Worm (Caenorhabditis elegans) whole organism, early embryonic: ENCODE results near the gene F55F3.4.

ENCODE experiments used
- B0310.2 ChIP-seq: sonication (generic microtip); optimal IDR thresholded peaks from 2 replicates; lab custom pipeline; 2016; ENCODE audit warnings: mild to moderate bottlenecking, missing genetic modification characterization, missing compliant biosample characterization
- F13C5.2 ChIP-seq: sonication (generic microtip); optimal IDR thresholded peaks from 2 replicates; lab custom pipeline; 2017; ENCODE audit warnings: mild to moderate bottlenecking, missing genetic modification characterization, inconsistent platforms, missing compliant biosample characterization
- aly-1 ChIP-seq: sonication (generic microtip); optimal IDR thresholded peaks from 2 replicates; lab custom pipeline; 2016; ENCODE audit warnings: missing genetic modification characterization, missing compliant biosample characterization
- ama-1 ChIP-seq: fragments of 150-350 bp; optimal IDR thresholded peaks from 2 replicates; lab custom pipeline; 2014
- ceh-13 ChIP-seq: fragments of 200-800 bp; sonication (Bioruptor generic); optimal IDR thresholded peaks from 2 replicates; lab custom pipeline; 2018; ENCODE audit warnings: mild to moderate bottlenecking, missing genetic modification characterization, missing compliant biosample characterization
- ceh-36 ChIP-seq: sonication (generic microtip); optimal IDR thresholded peaks from 2 replicates; lab custom pipeline; 2016; ENCODE audit warnings: missing genetic modification characterization, inconsistent platforms, missing compliant biosample characterization
- ets-7 ChIP-seq: sonication (generic microtip); optimal IDR thresholded peaks from 2 replicates; lab custom pipeline; 2016; ENCODE audit warnings: missing genotype, missing genetic modification characterization, missing compliant biosample characterization
- flt-1 ChIP-seq: fragments of 200-800 bp; sonication (Bioruptor generic); IDR thresholded peaks from 2 replicates; pipeline ENCODE4 v1.3.6; 2022; ENCODE audit warnings: missing genetic modification characterization, missing compliant biosample characterization
- hmbx-1 ChIP-seq: sonication (generic microtip); optimal IDR thresholded peaks from 2 replicates; lab custom pipeline; 2016; ENCODE audit warnings: mild to moderate bottlenecking, missing genetic modification characterization, missing compliant biosample characterization
- hmg-4 ChIP-seq: fragments of 200-800 bp; sonication (Bioruptor generic); optimal IDR thresholded peaks from 2 replicates; lab custom pipeline; 2018; ENCODE audit warnings: mild to moderate bottlenecking, missing genetic modification characterization, missing compliant biosample characterization
- hnd-1 ChIP-seq: sonication (generic microtip); optimal IDR thresholded peaks from 2 replicates; lab custom pipeline; 2016; ENCODE audit warnings: missing genetic modification characterization, missing compliant biosample characterization
- pes-1 ChIP-seq: fragments of 200-800 bp; sonication (Bioruptor generic); IDR thresholded peaks from 2 replicates; pipeline ENCODE4 v1.3.6; 2022; ENCODE audit warnings: missing genetic modification reagents, missing genetic modification characterization, missing compliant biosample characterization
- scrt-1 ChIP-seq: fragments of 200-800 bp; sonication (Bioruptor generic); IDR thresholded peaks from 2 replicates; pipeline ENCODE4 v1.3.6; 2022; ENCODE audit warnings: missing genetic modification characterization, missing compliant biosample characterization
- sea-1 ChIP-seq: fragments of 200-800 bp; sonication (Bioruptor generic); conservative IDR thresholded peaks from 2 replicates; pipeline ENCODE4 v1.3.6; 2022; ENCODE audit warnings: missing genetic modification characterization, missing compliant biosample characterization
- tbx-11 ChIP-seq: fragments of 200-800 bp; sonication (Bioruptor generic); IDR thresholded peaks from 2 replicates; pipeline ENCODE4 v1.3.6; 2022; ENCODE audit warnings: missing genetic modification characterization, missing compliant biosample characterization
- tbx-37 ChIP-seq: fragments of 200-800 bp; sonication (Bioruptor generic); conservative IDR thresholded peaks from 2 replicates; pipeline ENCODE4 v1.3.6; 2022; ENCODE audit warnings: missing genetic modification reagents, missing genetic modification characterization, missing compliant biosample characterization
- tra-4 ChIP-seq: sonication (generic microtip); optimal IDR thresholded peaks from 2 replicates; lab custom pipeline; 2017; ENCODE audit warnings: missing genetic modification characterization, missing compliant biosample characterization

F55F3.4 gene

ce11 chrX:13746661-13747365, 38.6 kb upstream of the F55F3.4 start, which contains the start of gene nhr-71:
Gene nhr-71 (plus strand): TSS chrX:13747315.
- TF ChIP-seq pes-1 (no peak), hnd-1 (tag; lab: Kevin White, UChicago) (no peak), tbx-37 (GFP tag; lab: Robert Waterston, UW) (no peak), F13C5.2 (tag; lab: Kevin White, UChicago) (no peak), scrt-1 (GFP tag; lab: Robert Waterston, UW) (no peak), ceh-13 (GFP tag; lab: Kevin White, UChicago) (no peak), ama-1 (no peak), ets-7 (tag; lab: Kevin White, UChicago) (no peak), ceh-36 (no peak), hmg-4 (no peak), flt-1 (no peak)

ce11 chrX:13747997-13748396, 37.4 kb upstream of the F55F3.4 start:
- TF ChIP-seq ama-1: no peak
- no peak for TF ChIP-seq pes-1
- no peak for TF ChIP-seq sea-1
- TF ChIP-seq hnd-1 (tag; lab: Kevin White, UChicago): no peak
- no peak for TF ChIP-seq tbx-37 (GFP tag; lab: Robert Waterston, UW)
- TF ChIP-seq aly-1 (tag; lab: Kevin White, UChicago): no peak
- TF ChIP-seq ceh-36: no peak

- no peak for TF ChIP-seq F13C5.2 (tag; lab: Kevin White, UChicago)
- no peak for TF ChIP-seq tbx-11 (GFP tag; lab: Robert Waterston, UW)
- TF ChIP-seq hmbx-1 (tag; lab: Kevin White, UChicago): no peak
- no peak for TF ChIP-seq B0310.2 (tag; lab: Kevin White, UChicago)
- no peak for TF ChIP-seq ets-7 (tag; lab: Kevin White, UChicago)
- TF ChIP-seq sea-1: no peak
- TF ChIP-seq flt-1: no peak
- TF ChIP-seq ceh-36: no peak
- TF ChIP-seq scrt-1 (GFP tag; lab: Robert Waterston, UW): no peak
- no peak for TF ChIP-seq tbx-37 (GFP tag; lab: Robert Waterston, UW)
- no peak for TF ChIP-seq ceh-13 (GFP tag; lab: Kevin White, UChicago)
- TF ChIP-seq hnd-1 (tag; lab: Kevin White, UChicago): no peak
- TF ChIP-seq hmg-4: no peak
- no peak for TF ChIP-seq ama-1
- no peak for TF ChIP-seq pes-1
- TF ChIP-seq tra-4 (tag; lab: Kevin White, UChicago): no peak
- TF ChIP-seq aly-1 (tag; lab: Kevin White, UChicago): no peak
Measured at ce11 chrX:13752822-13753581, 32.4 kb upstream of the F55F3.4 start.

- no peak for TF ChIP-seq hnd-1 (tag; lab: Kevin White, UChicago)
Measured at ce11 chrX:13754498-13754897, 30.9 kb upstream of the F55F3.4 start.

ce11 chrX:13755469-13755868, 29.9 kb upstream of the F55F3.4 start, which contains the start of gene aakb-1:
Gene aakb-1 (plus strand): TSS chrX:13755769.
- TF ChIP-seq scrt-1 (GFP tag; lab: Robert Waterston, UW): no peak
- TF ChIP-seq hmg-4: no peak
- no peak for TF ChIP-seq ama-1
- no peak for TF ChIP-seq pes-1
- TF ChIP-seq tra-4 (tag; lab: Kevin White, UChicago): no peak
- TF ChIP-seq flt-1: no peak
- TF ChIP-seq aly-1 (tag; lab: Kevin White, UChicago): no peak
- no peak for TF ChIP-seq ets-7 (tag; lab: Kevin White, UChicago)
- TF ChIP-seq B0310.2 (tag; lab: Kevin White, UChicago): no peak

- no peak for TF ChIP-seq pes-1
- TF ChIP-seq hnd-1 (tag; lab: Kevin White, UChicago): no peak
- TF ChIP-seq tbx-11 (GFP tag; lab: Robert Waterston, UW): no peak
- TF ChIP-seq sea-1: no peak
- no peak for TF ChIP-seq aly-1 (tag; lab: Kevin White, UChicago)
- no peak for TF ChIP-seq flt-1
- no peak for TF ChIP-seq ets-7 (tag; lab: Kevin White, UChicago)
- no peak for TF ChIP-seq ceh-36
- no peak for TF ChIP-seq F13C5.2 (tag; lab: Kevin White, UChicago)
- no peak for TF ChIP-seq scrt-1 (GFP tag; lab: Robert Waterston, UW)
- no peak for TF ChIP-seq B0310.2 (tag; lab: Kevin White, UChicago)
- no peak for TF ChIP-seq hmbx-1 (tag; lab: Kevin White, UChicago)
- TF ChIP-seq ama-1: no peak
- TF ChIP-seq ceh-13 (GFP tag; lab: Kevin White, UChicago): no peak
- TF ChIP-seq hmg-4: no peak
- no peak for TF ChIP-seq tra-4 (tag; lab: Kevin White, UChicago)
- TF ChIP-seq tbx-37 (GFP tag; lab: Robert Waterston, UW): no peak
Measured at ce11 chrX:13759676-13760447, 25.5 kb upstream of the F55F3.4 start, which contains the start of gene cest-13. Gene cest-13 (plus strand): TSS chrX:13760237.

- TF ChIP-seq flt-1: no peak
- no peak for TF ChIP-seq hmg-4
Measured at ce11 chrX:13767282-13767681, 18.1 kb upstream of the F55F3.4 start.
